2 worm cellular contexts compared by ENCODE assay signal in genomic region chrX:7596627-7597026, ce11.
TF ChIP-seq lines count a peak whose summit lies in the region.

TSS of gene C44E12.1 (plus strand) at chrX:7596927.

TF ChIP-seq in whole organism, L1 larva, 84 proteins besides CTCF, POLR2A, EP300 and RAD21:
- TF ChIP-seq lin-14 (GFP tag; optimal IDR thresholded peaks at IDR 0.05; lab: Kevin White, UChicago) (peak; percentile 8), efl-1 (optimal IDR thresholded peaks at IDR 0.05; lab: Kevin White, UChicago) (no peak), efl-1 (GFP tag; optimal IDR thresholded peaks at IDR 0.05 in 1 of 2; lab: Kevin White, UChicago) (peak in 1 of 2 experiments; percentile 53), unc-30 (tag; optimal IDR thresholded peaks at IDR 0.05; lab: Kevin White, UChicago) (no peak), egl-13 (tag; optimal IDR thresholded peaks at IDR 0.05; lab: Kevin White, UChicago) (no peak), C34B4.2 (tag; optimal IDR thresholded peaks at IDR 0.05; lab: Kevin White, UChicago) (no peak), nhr-76 (tag; optimal IDR thresholded peaks at IDR 0.05; lab: Kevin White, UChicago) (no peak), nhr-85 (tag; lab: Kevin White, UChicago) (peak; percentile 7), zip-4 (GFP tag; optimal IDR thresholded peaks at IDR 0.05; lab: Kevin White, UChicago) (no peak), xbp-1 (tag; optimal IDR thresholded peaks at IDR 0.05; lab: Kevin White, UChicago) (no peak), C04F5.9 (tag; optimal IDR thresholded peaks at IDR 0.05; lab: Kevin White, UChicago) (no peak)

TF ChIP-seq in whole organism, L4 larva, 104 proteins besides CTCF, POLR2A, EP300 and RAD21:
- TF ChIP-seq aha-1 (tag; lab: Kevin White, UChicago) (peak; percentile 74), lin-38 (GFP tag; IDR thresholded peaks at IDR 0.05; lab: Robert Waterston, UW) (no peak)

Comparison
In these comparisons a context has a peak if more than half of its experiments do, and no peak if none do; other contexts are left out.
1. Of the 29 proteins assayed by ChIP-seq in both whole organism, L4 larva and whole organism, L1 larva: peak only in whole organism, L4 larva: aha-1; only in whole organism, L1 larva: none; in both: none; in neither: 28.